Worm (Caenorhabditis elegans) whole organism, L1 larva: Measurements from ENCODE around the gene dhrr-1.

Experiments used
- C16A3.4 ChIP-seq: fragments of 150-350 bp; optimal IDR thresholded peaks from 2 replicates; lab custom pipeline; 2014; ENCODE audit warnings: missing biosample characterization, missing genetic modification characterization
- ama-1 ChIP-seq: fragments of 150-350 bp; optimal IDR thresholded peaks from 2 replicates; lab custom pipeline; 2014
- egl-27 ChIP-seq, 2 experiments: fragments of 150-350 bp in 1 of 2; sonication (generic microtip); optimal IDR thresholded peaks; 3 replicates each; lab custom pipeline; 2017 to 2018; ENCODE audit warnings: missing biosample characterization in 2 of 2, missing genetic modification characterization in 2 of 2, missing genetic modification reagents in 2 of 2
- elt-2 ChIP-seq: sonication (generic microtip); optimal IDR thresholded peaks from 2 replicates; lab custom pipeline; 2016; ENCODE audit warnings: missing genetic modification characterization, mild to moderate bottlenecking, inconsistent platforms, missing compliant biosample characterization, missing genetic modification reagents
- elt-3 ChIP-seq, 6 experiments: fragments of 150-350 bp in 1 of 6; sonication (generic microtip); optimal IDR thresholded peaks; 2 replicates each; lab custom pipeline; 2017 to 2018; ENCODE audit warnings: missing biosample characterization in 6 of 6, missing genetic modification characterization in 6 of 6, inconsistent platforms in 1 of 6
- fkh-10 ChIP-seq: sonication (generic microtip); optimal IDR thresholded peaks from 2 replicates; lab custom pipeline; 2017; ENCODE audit warnings: missing biosample characterization, missing genetic modification reagents, missing genetic modification characterization
- lin-13 ChIP-seq: fragments of 150-350 bp; optimal IDR thresholded peaks from 2 replicates; lab custom pipeline; 2014; ENCODE audit warnings: missing biosample characterization, missing genetic modification reagents, missing genetic modification characterization
- lin-39 ChIP-seq: fragments of 150-350 bp; optimal IDR thresholded peaks from 2 replicates; lab custom pipeline; 2014; ENCODE audit warnings: missing biosample characterization, missing genetic modification reagents, missing genetic modification characterization
- mep-1 ChIP-seq: fragments of 150-350 bp; optimal IDR thresholded peaks from 2 replicates; lab custom pipeline; 2014; ENCODE audit warnings: missing biosample characterization, missing genetic modification characterization
- nhr-11 ChIP-seq: fragments of 150-350 bp; optimal IDR thresholded peaks from 2 replicates; lab custom pipeline; 2014; ENCODE audit warnings: missing biosample characterization, missing genetic modification characterization
- rnt-1 ChIP-seq: sonication (generic microtip); optimal IDR thresholded peaks from 2 replicates; lab custom pipeline; 2016; ENCODE audit warnings: mild to moderate bottlenecking, missing genetic modification characterization, moderate library complexity, missing compliant biosample characterization
- unc-130 ChIP-seq: fragments of 150-350 bp; optimal IDR thresholded peaks from 2 replicates; lab custom pipeline; 2017; ENCODE audit warnings: missing biosample characterization, missing genetic modification characterization, inconsistent platforms
- unc-62 ChIP-seq: fragments of 150-350 bp; optimal IDR thresholded peaks from 2 replicates; lab custom pipeline; 2014; ENCODE audit warnings: missing biosample characterization, missing genetic modification reagents, missing genetic modification characterization
- zag-1 ChIP-seq: fragments of 150-350 bp; optimal IDR thresholded peaks from 2 replicates; lab custom pipeline; 2014; ENCODE audit warnings: missing biosample characterization, missing genetic modification characterization

- no peak for TF ChIP-seq unc-130
- no peak for TF ChIP-seq ama-1
- TF ChIP-seq elt-3 (tag; optimal IDR thresholded peaks at IDR 0.05; lab: Kevin White, UChicago) = no peak
- TF ChIP-seq lin-13 = no peak
- TF ChIP-seq rnt-1 = no peak
- TF ChIP-seq unc-62 (GFP tag; lab: Kevin White, UChicago) = no peak
- no peak for TF ChIP-seq lin-39 (tag; lab: Kevin White, UChicago)
- TF ChIP-seq mep-1 (tag; lab: Kevin White, UChicago) = no peak
- TF ChIP-seq fkh-10 (GFP tag; lab: Kevin White, UChicago) = no peak
- TF ChIP-seq nhr-11 (tag; lab: Kevin White, UChicago) = no peak
- no peak for TF ChIP-seq elt-2 (tag; lab: Kevin White, UChicago)
- TF ChIP-seq C16A3.4 = no peak
- TF ChIP-seq egl-27 (tag; optimal IDR thresholded peaks at IDR 0.05; lab: Kevin White, UChicago) = no peak
- TF ChIP-seq zag-1 = no peak
These were observed 10.1 kb upstream of the dhrr-1 start for ce11 chrIII:8934378-8934777.
